Fruit fly (Drosophila melanogaster) whole organism, embryonic: Measurements from ENCODE around the gene Dlip1.

Source experiments
- Bdp1 ChIP-seq: fragments of 200-800 bp; sonication (Bioruptor generic); optimal IDR thresholded peaks from 3 replicates; lab custom pipeline; 2016; ENCODE audit warnings: missing biosample characterization, missing genetic modification characterization
- CG11456 ChIP-seq: fragments of 200-800 bp; sonication (Bioruptor generic); IDR thresholded peaks from 3 replicates; pipeline ENCODE4 v1.3.6; 2022; ENCODE audit warnings: missing biosample characterization, missing genetic modification characterization
- CG14860 ChIP-seq: fragments of 200-800 bp; sonication (Bioruptor generic); IDR thresholded peaks from 3 replicates; pipeline ENCODE4 v1.3.6; 2022; ENCODE audit warnings: missing biosample characterization, missing genetic modification characterization; ENCODE audit not compliant: partially characterized antibody
- CG18011 ChIP-seq: fragments of 200-800 bp; sonication (Bioruptor generic); optimal IDR thresholded peaks from 2 replicates; lab custom pipeline; 2017; ENCODE audit warnings: missing biosample characterization, missing genetic modification characterization, mild to moderate bottlenecking, moderate library complexity, missing genotype
- CG18262 ChIP-seq: fragments of 200-800 bp; optimal IDR thresholded peaks from 3 replicates; lab custom pipeline; 2019; ENCODE audit warnings: missing biosample characterization, mild to moderate bottlenecking, missing genetic modification characterization, moderate library complexity
- CG33557 ChIP-seq: fragments of 200-800 bp; sonication (Bioruptor generic); optimal IDR thresholded peaks from 2 replicates; lab custom pipeline; 2019; ENCODE audit warnings: missing biosample characterization, mild to moderate bottlenecking, missing genetic modification characterization, moderate library complexity
- CG4328 ChIP-seq: fragments of 200-800 bp; sonication (Bioruptor generic); optimal IDR thresholded peaks from 3 replicates; lab custom pipeline; 2017; ENCODE audit warnings: missing biosample characterization, missing genetic modification reagents, missing genetic modification characterization
- CG6654 ChIP-seq: fragments of 200-800 bp; sonication (Bioruptor generic); optimal IDR thresholded peaks from 2 replicates; lab custom pipeline; 2017; ENCODE audit warnings: missing biosample characterization, mild to moderate bottlenecking, missing genetic modification characterization
- CG6689 ChIP-seq: fragments of 200-800 bp; sonication (Bioruptor generic); IDR thresholded peaks from 2 replicates; pipeline ENCODE4 v1.3.6; 2022; ENCODE audit warnings: missing biosample characterization, missing genetic modification characterization
- CG6791 ChIP-seq: fragments of 200-800 bp; sonication (Bioruptor generic); IDR thresholded peaks from 3 replicates; pipeline ENCODE4 v1.3.6; 2022; ENCODE audit warnings: missing biosample characterization, missing genetic modification characterization; ENCODE audit not compliant: partially characterized antibody
- CG7745 ChIP-seq: fragments of 200-800 bp; sonication (Bioruptor generic); optimal IDR thresholded peaks from 2 replicates; lab custom pipeline; 2018; ENCODE audit warnings: missing biosample characterization, mild to moderate bottlenecking, missing genetic modification characterization, moderate library complexity
- CG7963 ChIP-seq: fragments of 200-800 bp; sonication (Bioruptor generic); IDR thresholded peaks from 3 replicates; pipeline ENCODE4 v1.3.6; 2022; ENCODE audit warnings: missing biosample characterization, missing genetic modification characterization; ENCODE audit not compliant: partially characterized antibody
- CG9876 ChIP-seq: fragments of 200-800 bp; sonication (Bioruptor generic); optimal IDR thresholded peaks from 2 replicates; lab custom pipeline; 2016; ENCODE audit warnings: missing biosample characterization, missing genetic modification characterization
- CHES-1-like ChIP-seq: fragments of 200-800 bp; sonication (Bioruptor generic); optimal IDR thresholded peaks from 2 replicates; lab custom pipeline; 2016; ENCODE audit warnings: missing biosample characterization, missing genetic modification characterization
- CTCF ChIP-seq: fragments of 200-800 bp; sonication (Bioruptor generic); optimal IDR thresholded peaks from 2 replicates; lab custom pipeline; 2017; ENCODE audit warnings: missing biosample characterization, mild to moderate bottlenecking, missing genetic modification characterization, moderate library complexity
- Elba2 ChIP-seq: fragments of 200-800 bp; sonication (Bioruptor generic); optimal IDR thresholded peaks from 3 replicates; lab custom pipeline; 2016; ENCODE audit warnings: missing biosample characterization, missing genetic modification characterization
- Lhr ChIP-seq: fragments of 200-800 bp; sonication (Bioruptor generic); optimal IDR thresholded peaks from 3 replicates; lab custom pipeline; 2017; ENCODE audit warnings: mild to moderate bottlenecking, missing biosample characterization, missing genetic modification reagents, missing genetic modification characterization
- MESR4 ChIP-seq: fragments of 200-800 bp; sonication (Bioruptor generic); optimal IDR thresholded peaks from 2 replicates; lab custom pipeline; 2018; ENCODE audit warnings: missing biosample characterization, mild to moderate bottlenecking, missing genetic modification characterization, moderate library complexity
- MTF-1 ChIP-seq: fragments of 200-800 bp; sonication (Bioruptor generic); optimal IDR thresholded peaks from 2 replicates; lab custom pipeline; 2018; ENCODE audit warnings: missing biosample characterization, mild to moderate bottlenecking, missing genetic modification characterization, borderline replicate concordance
- Mad ChIP-seq: fragments of 200-800 bp; sonication (Bioruptor generic); optimal IDR thresholded peaks from 2 replicates; lab custom pipeline; 2016; ENCODE audit warnings: missing biosample characterization, missing genetic modification characterization
- Nf-YB ChIP-seq: fragments of 200-800 bp; sonication (Bioruptor generic); optimal IDR thresholded peaks from 3 replicates; lab custom pipeline; 2019; ENCODE audit warnings: missing biosample characterization, mild to moderate bottlenecking, missing genetic modification characterization, moderate library complexity
- Poxn ChIP-seq: fragments of 200-800 bp; sonication (Bioruptor generic); IDR thresholded peaks from 2 replicates; pipeline ENCODE4 v1.3.6; 2022; ENCODE audit warnings: missing biosample characterization, missing genetic modification characterization
- abd-A ChIP-seq: fragments of 200-800 bp; sonication (Bioruptor generic); optimal IDR thresholded peaks from 3 replicates; lab custom pipeline; 2019; ENCODE audit warnings: missing biosample characterization, mild to moderate bottlenecking, missing genetic modification characterization, moderate library complexity
- amos ChIP-seq: fragments of 200-800 bp; sonication (Bioruptor generic); IDR thresholded peaks from 2 replicates; pipeline ENCODE4 v1.3.6; 2022; ENCODE audit warnings: missing biosample characterization, missing genetic modification characterization; ENCODE audit not compliant: partially characterized antibody
- ash1 ChIP-seq: fragments of 200-800 bp; sonication (Bioruptor generic); optimal IDR thresholded peaks from 2 replicates; lab custom pipeline; 2018; ENCODE audit warnings: missing biosample characterization, mild to moderate bottlenecking, missing genetic modification characterization
- ato ChIP-seq: fragments of 200-800 bp; sonication (Bioruptor generic); IDR thresholded peaks from 2 replicates; pipeline ENCODE4 v1.3.6; 2022; ENCODE audit warnings: missing biosample characterization, missing genetic modification characterization; ENCODE audit not compliant: partially characterized antibody
- bab2 ChIP-seq: fragments of 200-800 bp; sonication (Bioruptor generic); optimal IDR thresholded peaks from 2 replicates; lab custom pipeline; 2016; ENCODE audit warnings: missing biosample characterization, missing genetic modification characterization
- bcd ChIP-seq: fragments of 200-800 bp; sonication (Bioruptor generic); optimal IDR thresholded peaks from 2 replicates; lab custom pipeline; 2017; ENCODE audit warnings: missing biosample characterization, mild to moderate bottlenecking, missing genetic modification characterization
- dpn ChIP-seq, 2 experiments: fragments of 200-800 bp; sonication (Bioruptor generic); optimal IDR thresholded peaks; 3 replicates each; lab custom pipeline; 2016; ENCODE audit warnings: missing biosample characterization in 2 of 2, missing genetic modification characterization in 2 of 2
- eve ChIP-seq, 2 experiments: fragments of >200 bp; optimal IDR thresholded peaks; 2 replicates each; lab custom pipeline; 2017; ENCODE audit warnings: missing biosample characterization in 2 of 2, missing genetic modification characterization in 2 of 2
- exex ChIP-seq: fragments of 200-800 bp; sonication (Bioruptor generic); optimal IDR thresholded peaks from 4 replicates; lab custom pipeline; 2018; ENCODE audit warnings: missing biosample characterization, mild to moderate bottlenecking, missing genetic modification characterization, moderate library complexity
- gce ChIP-seq: fragments of 200-800 bp; sonication (Bioruptor generic); IDR thresholded peaks from 3 replicates; pipeline ENCODE4 v1.3.6; 2022; ENCODE audit warnings: missing biosample characterization, missing genetic modification characterization
- ham ChIP-seq: fragments of 200-800 bp; sonication (Bioruptor generic); IDR thresholded peaks from 2 replicates; pipeline ENCODE4 v1.3.6; 2022; ENCODE audit warnings: missing biosample characterization, missing genetic modification characterization
- hbn ChIP-seq: fragments of 200-800 bp; sonication (Bioruptor generic); IDR thresholded peaks from 2 replicates; pipeline ENCODE4 v1.3.6; 2022; ENCODE audit warnings: missing biosample characterization, missing genetic modification characterization; ENCODE audit not compliant: partially characterized antibody
- hkb ChIP-seq, 2 experiments: fragments of 200-800 bp in 1 of 2; fragments of >200 bp in 1 of 2; sonication (Bioruptor generic) in 1 of 2; IDR thresholded peaks in 1 of 2; optimal IDR thresholded peaks in 1 of 2; 2 replicates each; pipeline versions ENCODE4 v1.3.6 to Lab custom; 2017 to 2022; ENCODE audit warnings: missing biosample characterization in 1 of 2, missing genetic modification characterization in 1 of 2
- ind ChIP-seq: fragments of 200-800 bp; sonication (Bioruptor generic); optimal IDR thresholded peaks from 3 replicates; lab custom pipeline; 2016; ENCODE audit warnings: missing biosample characterization, missing genetic modification characterization
- kay ChIP-seq: fragments of 200-800 bp; sonication (Bioruptor generic); optimal IDR thresholded peaks from 2 replicates; lab custom pipeline; 2016; ENCODE audit warnings: missing biosample characterization, missing genetic modification characterization
- lmd ChIP-seq: fragments of 200-800 bp; sonication (Bioruptor generic); IDR thresholded peaks from 2 replicates; pipeline ENCODE4 v1.3.6; 2022; ENCODE audit warnings: missing biosample characterization, missing genetic modification characterization
- nerfin-1 ChIP-seq: fragments of 200-800 bp; sonication (Bioruptor generic); optimal IDR thresholded peaks from 3 replicates; lab custom pipeline; 2019; ENCODE audit warnings: missing biosample characterization, mild to moderate bottlenecking, missing genetic modification characterization, moderate library complexity
- onecut ChIP-seq: fragments of 200-800 bp; sonication (Bioruptor generic); IDR thresholded peaks from 2 replicates; pipeline ENCODE4 v1.3.6; 2022; ENCODE audit warnings: missing biosample characterization, missing genetic modification characterization
- phol ChIP-seq: fragments of 200-800 bp; sonication (Bioruptor generic); optimal IDR thresholded peaks from 3 replicates; lab custom pipeline; 2018; ENCODE audit warnings: missing biosample characterization, mild to moderate bottlenecking, missing genetic modification characterization, moderate library complexity
- rib ChIP-seq: fragments of 200-800 bp; sonication (Bioruptor generic); IDR thresholded peaks from 2 replicates; pipeline ENCODE4 v1.3.6; 2022; ENCODE audit warnings: missing biosample characterization, missing genetic modification characterization
- sens ChIP-seq: fragments of 200-800 bp; sonication (Bioruptor generic); peaks from one replicate; lab custom pipeline; 2016; ENCODE audit warnings: missing biosample characterization, missing genetic modification characterization
- slou ChIP-seq: fragments of 200-800 bp; sonication (Bioruptor generic); optimal IDR thresholded peaks from 3 replicates; lab custom pipeline; 2016; ENCODE audit warnings: missing biosample characterization, missing genetic modification characterization
- sna ChIP-seq: fragments of 200-800 bp; sonication (Bioruptor generic); IDR thresholded peaks from 2 replicates; pipeline ENCODE4 v1.3.6; 2022; ENCODE audit warnings: missing biosample characterization, missing genetic modification characterization; ENCODE audit not compliant: partially characterized antibody
- ssp ChIP-seq: fragments of 200-800 bp; sonication (Bioruptor generic); IDR thresholded peaks from 2 replicates; pipeline ENCODE4 v1.3.6; 2022; ENCODE audit warnings: missing biosample characterization, missing genetic modification characterization
- tin ChIP-seq: fragments of 200-800 bp; sonication (Bioruptor generic); optimal IDR thresholded peaks from 3 replicates; lab custom pipeline; 2016; ENCODE audit warnings: missing biosample characterization, missing genetic modification characterization
- tup ChIP-seq: fragments of 200-800 bp; sonication (Bioruptor generic); optimal IDR thresholded peaks from 2 replicates; lab custom pipeline; 2016; ENCODE audit warnings: missing biosample characterization, mild to moderate bottlenecking, missing genetic modification characterization, moderate library complexity
- wor ChIP-seq: fragments of 200-800 bp; sonication (Bioruptor generic); IDR thresholded peaks from 2 replicates; pipeline ENCODE4 v1.3.6; 2022; ENCODE audit warnings: missing biosample characterization, missing genetic modification characterization
- z ChIP-seq: fragments of 200-800 bp; sonication (Bioruptor generic); IDR thresholded peaks from 3 replicates; pipeline ENCODE4 v1.3.6; 2022; ENCODE audit warnings: missing biosample characterization, missing genetic modification characterization

The Dlip1 gene

DNA sequence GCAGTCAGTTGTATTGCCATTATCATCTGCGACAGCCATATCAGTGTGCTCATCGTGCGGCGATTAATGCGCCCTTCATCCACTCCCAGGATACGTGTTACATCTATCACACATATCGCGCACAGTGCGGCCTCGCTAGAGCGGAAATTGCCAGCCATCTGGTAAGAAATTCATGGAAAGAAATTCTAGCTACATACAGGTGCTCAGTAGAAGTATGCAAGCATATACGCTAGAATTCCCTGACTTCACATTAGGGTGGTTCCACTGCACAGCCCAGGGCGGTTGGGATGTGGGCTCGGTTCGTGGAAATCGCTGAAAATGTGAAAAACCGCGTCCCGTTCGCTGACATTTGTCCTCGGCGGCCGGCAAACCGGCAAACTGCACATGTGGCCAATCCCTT, 17.2 kb upstream of the Dlip1 start (continued):
- TF ChIP-seq ind (GFP tag; lab: Kevin White, UChicago) (peak; percentile 78), CG33557 (GFP tag; lab: Kevin White, UChicago) (peak; percentile 71), CG18011 (GFP tag; lab: Kevin White, UChicago) (no peak), CG4328 (peak; percentile 2), ato (GFP tag; lab: Robert Waterston, UW) (no peak), wor (GFP tag; lab: Robert Waterston, UW) (peak; percentile 75; the same call in 1 of the 2 replicates), CG18262 (tag; lab: Kevin White, UChicago) (peak; percentile 75), CTCF (no peak), Mad (GFP tag; lab: Kevin White, UChicago) (peak; percentile 67), MESR4 (GFP tag; lab: Kevin White, UChicago) (peak; percentile 32), slou (GFP tag; lab: Kevin White, UChicago) (no peak), hbn (GFP tag; lab: Robert Waterston, UW) (no peak), CG6654 (no peak), CG7745 (tag; lab: Kevin White, UChicago) (no peak), amos (GFP tag; lab: Robert Waterston, UW) (no peak), hkb (optimal IDR thresholded peaks at IDR 0.05; lab: Kevin White, UChicago) (no peak), hkb (GFP tag; IDR thresholded peaks at IDR 0.05; lab: Robert Waterston, UW) (peak; percentile 82), Bdp1 (GFP tag; lab: Kevin White, UChicago) (peak; percentile 22), tin (GFP tag; lab: Kevin White, UChicago) (peak; percentile 82), phol (peak; percentile 72), ash1 (no peak), CG6689 (GFP tag; lab: Robert Waterston, UW) (peak; percentile 82), CG14860 (no peak), dpn (GFP tag; optimal IDR thresholded peaks at IDR 0.05; lab: Kevin White, UChicago) (peak; percentile 72 to 76), sna (no peak), MTF-1 (GFP tag; lab: Kevin White, UChicago) (peak; percentile 3), Nf-YB (GFP tag; lab: Kevin White, UChicago) (peak; percentile 25), exex (tag; lab: Kevin White, UChicago) (no peak), abd-A (no peak), CG6791 (GFP tag; lab: Robert Waterston, UW) (no peak), eve (GFP tag; optimal IDR thresholded peaks at IDR 0.05; lab: Kevin White, UChicago) (no peak), CG11456 (GFP tag; lab: Robert Waterston, UW) (peak; percentile 82), tup (GFP tag; lab: Kevin White, UChicago) (no peak), bab2 (GFP tag; lab: Kevin White, UChicago) (peak; percentile 71), Elba2 (GFP tag; lab: Kevin White, UChicago) (no peak), Lhr (GFP tag; lab: Kevin White, UChicago) (peak; percentile 3), z (GFP tag; lab: Robert Waterston, UW) (peak; percentile 25; the same call in 1 of the 3 replicates), sens (GFP tag; lab: Kevin White, UChicago) (peak; percentile 94), bcd (GFP tag; lab: Kevin White, UChicago) (peak; percentile 53), CHES-1-like (GFP tag; lab: Kevin White, UChicago) (peak; percentile 59), lmd (GFP tag; lab: Robert Waterston, UW) (peak; percentile 86), ssp (GFP tag; lab: Robert Waterston, UW) (peak; percentile 77), Poxn (no peak), nerfin-1 (peak; percentile 93), kay (GFP tag; lab: Kevin White, UChicago) (peak; percentile 21), rib (no peak), CG7963 (no peak), ham (GFP tag; lab: Robert Waterston, UW) (peak; percentile 55; the same call in 1 of the 2 replicates), onecut (peak; percentile 82), CG9876 (GFP tag; lab: Kevin White, UChicago) (peak; percentile 47), gce (GFP tag; lab: Robert Waterston, UW) (peak; percentile 64; the same call in 2 of the 3 replicates)
